Worm (Caenorhabditis elegans) whole organism, L1 larva: Measurements from ENCODE around the gene T21B4.15.

Experiments
- ama-1 ChIP-seq: fragments of 150-350 bp; optimal IDR thresholded peaks from 2 replicates; lab custom pipeline; 2014
- ceh-82 ChIP-seq, 3 experiments: fragments of 150-350 bp in 1 of 3; sonication (generic microtip) in 2 of 3; optimal IDR thresholded peaks; 2 replicates each; lab custom pipeline; 2014 to 2017; ENCODE audit warnings: missing biosample characterization in 3 of 3, missing genetic modification characterization in 3 of 3
- elt-3 ChIP-seq, 6 experiments: fragments of 150-350 bp in 1 of 6; sonication (generic microtip); optimal IDR thresholded peaks; 2 replicates each; lab custom pipeline; 2017 to 2018; ENCODE audit warnings: missing biosample characterization in 6 of 6, missing genetic modification characterization in 6 of 6, inconsistent platforms in 1 of 6
- nhr-77 ChIP-seq: fragments of 150-350 bp; optimal IDR thresholded peaks from 2 replicates; lab custom pipeline; 2014; ENCODE audit warnings: missing biosample characterization, missing genetic modification characterization
- pqm-1 ChIP-seq: sonication (generic microtip); optimal IDR thresholded peaks from 3 replicates; lab custom pipeline; 2017; ENCODE audit warnings: missing biosample characterization, missing genetic modification characterization
- snpc-4 ChIP-seq: fragments of 150-350 bp; optimal IDR thresholded peaks from 2 replicates; lab custom pipeline; 2014; ENCODE audit warnings: missing biosample characterization, missing genetic modification characterization
- tbx-2 ChIP-seq: sonication (generic microtip); optimal IDR thresholded peaks from 2 replicates; lab custom pipeline; 2016; ENCODE audit warnings: missing genetic modification characterization, missing compliant biosample characterization
- vab-15 ChIP-seq: sonication (generic microtip); optimal IDR thresholded peaks from 2 replicates; lab custom pipeline; 2017; ENCODE audit warnings: missing genotype, mild to moderate bottlenecking, missing genetic modification characterization, missing compliant biosample characterization
- zag-1 ChIP-seq: fragments of 150-350 bp; optimal IDR thresholded peaks from 2 replicates; lab custom pipeline; 2014; ENCODE audit warnings: missing biosample characterization, missing genetic modification characterization
- ztf-4 ChIP-seq: fragments of 150-350 bp; optimal IDR thresholded peaks from 2 replicates; lab custom pipeline; 2014; ENCODE audit warnings: missing biosample characterization, missing genetic modification characterization

ce11 chrII:12527947-12528346 lies 37.9 kb downstream of the T21B4.15 start, which contains the start of gene srx-119:
- TF ChIP-seq tbx-2 (tag; lab: Kevin White, UChicago), result no peak
- no peak for TF ChIP-seq elt-3 (tag; optimal IDR thresholded peaks at IDR 0.05; lab: Kevin White, UChicago)
- no peak for TF ChIP-seq vab-15 (tag; lab: Kevin White, UChicago)
- no peak for TF ChIP-seq snpc-4 (tag; lab: Kevin White, UChicago)
- TF ChIP-seq ama-1, result no peak
- TF ChIP-seq nhr-77 (tag; lab: Kevin White, UChicago), result no peak
- no peak for TF ChIP-seq pqm-1 (tag; lab: Kevin White, UChicago)
- no peak for TF ChIP-seq zag-1 (tag; lab: Kevin White, UChicago)
- no peak for TF ChIP-seq ztf-4 (tag; lab: Kevin White, UChicago)
- no peak for TF ChIP-seq ceh-82 (tag; optimal IDR thresholded peaks at IDR 0.05; lab: Kevin White, UChicago)
